Worm (Caenorhabditis elegans): ENCODE results near the gene Y54G2A.16.

The Y54G2A.16 gene

ce11 chrIV:2826335-2826734 is 38.3 kb downstream of the Y54G2A.16 start:
- TF ChIP-seq lin-15B (tag; optimal IDR thresholded peaks at IDR 0.05) (no peak), nhr-23 (tag; optimal IDR thresholded peaks at IDR 0.05) (no peak), nhr-28 (tag; optimal IDR thresholded peaks at IDR 0.05) (no peak), lsy-12 (tag; optimal IDR thresholded peaks at IDR 0.05) (no peak), nhr-67 (tag; optimal IDR thresholded peaks at IDR 0.05) (no peak), nhr-43 (tag; optimal IDR thresholded peaks at IDR 0.05; ENCODE audit: poor library complexity, severe bottlenecking) (no peak), egl-5 (tag; optimal IDR thresholded peaks at IDR 0.05) (no peak), fos-1 (tag; optimal IDR thresholded peaks at IDR 0.05) (no peak), mml-1 (tag; optimal IDR thresholded peaks at IDR 0.05) (no peak), snpc-4 (tag; optimal IDR thresholded peaks at IDR 0.05) (no peak), eor-1 (tag; optimal IDR thresholded peaks at IDR 0.05) (no peak)

DNA sequence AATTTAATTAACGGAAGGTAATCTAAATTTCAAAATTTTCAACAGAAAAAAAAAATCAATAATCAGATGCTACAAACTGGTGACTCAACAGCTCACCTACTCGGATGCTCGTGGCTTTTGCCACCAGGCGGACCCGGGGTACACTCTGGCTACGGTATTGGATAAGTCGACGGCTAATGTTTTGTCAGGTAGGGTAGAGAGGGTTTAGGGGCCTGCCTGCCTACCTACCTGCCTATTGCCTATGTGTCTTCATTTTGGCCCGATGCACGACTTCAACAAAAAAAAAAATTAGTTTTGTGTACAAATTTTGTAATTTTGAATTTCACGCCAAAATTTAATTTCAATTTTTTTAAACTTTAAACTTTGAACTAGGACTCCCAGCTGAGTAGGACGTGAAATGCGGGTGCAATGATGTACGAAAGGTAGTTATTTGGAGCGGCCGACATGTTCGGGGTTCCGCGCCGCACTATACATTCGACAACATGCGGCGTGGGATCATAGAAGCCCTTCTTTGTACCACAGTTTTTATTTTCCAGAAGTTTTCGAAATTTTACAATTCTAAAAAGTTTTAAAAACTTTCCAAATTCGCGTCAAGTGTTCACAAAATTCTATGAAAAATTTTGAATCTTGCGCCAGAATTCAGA is 39.1 kb downstream of the Y54G2A.16 start:
- peak; percentile 53 for TF ChIP-seq lsy-12 (tag; optimal IDR thresholded peaks at IDR 0.05)
- TF ChIP-seq hmg-11 (tag; optimal IDR thresholded peaks at IDR 0.05), result no peak
- peak; percentile 24 for TF ChIP-seq snpc-4 (tag; optimal IDR thresholded peaks at IDR 0.05)

ce11 chrIV:2823446-2823845 is 41.2 kb downstream of the Y54G2A.16 start, which contains the start of gene clec-80:
clec-80 (plus strand) TSS chrIV:2823746.
- TF ChIP-seq nhr-23 (tag; optimal IDR thresholded peaks at IDR 0.05) (no peak), ceh-16 (tag; optimal IDR thresholded peaks at IDR 0.05) (no peak), unc-39 (tag; optimal IDR thresholded peaks at IDR 0.05) (no peak), elt-3 (tag; optimal IDR thresholded peaks at IDR 0.05) (no peak)

DNA sequence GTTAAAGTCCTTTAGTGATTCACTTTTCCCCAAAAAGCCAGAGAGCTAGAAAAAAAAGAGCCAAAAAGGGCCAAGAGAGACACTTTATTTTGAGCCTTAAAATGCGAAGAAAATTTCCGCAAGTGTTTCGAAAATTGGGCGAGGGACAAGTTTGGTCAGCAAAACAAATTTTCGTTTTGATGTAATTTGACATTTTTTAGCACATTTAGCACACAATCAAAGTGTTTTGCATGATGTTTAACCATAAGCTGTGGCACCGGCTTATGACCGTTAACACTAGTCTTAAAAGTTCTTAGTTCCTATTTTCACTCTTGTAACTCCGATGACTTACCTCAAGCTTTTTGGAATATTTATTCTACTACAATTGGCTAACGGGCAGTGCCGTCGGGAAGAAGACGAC is 44.2 kb downstream of the Y54G2A.16 start, which contains the start of gene Y54G2A.37:
Gene Y54G2A.37, plus strand, starts transcription at position 301 of the 400 bp plus-strand sequence.
- TF ChIP-seq nhr-28 (tag; optimal IDR thresholded peaks at IDR 0.05) (no peak), nhr-23 (tag; optimal IDR thresholded peaks at IDR 0.05) (no peak), fkh-2 (tag; optimal IDR thresholded peaks at IDR 0.05) (no peak), egl-5 (tag; optimal IDR thresholded peaks at IDR 0.05) (no peak), pqm-1 (tag; optimal IDR thresholded peaks at IDR 0.05) (no peak), unc-39 (tag; optimal IDR thresholded peaks at IDR 0.05) (no peak), lin-15B (tag; optimal IDR thresholded peaks at IDR 0.05) (no peak), daf-12 (tag; optimal IDR thresholded peaks at IDR 0.05) (no peak), nhr-12 (tag; optimal IDR thresholded peaks at IDR 0.05) (no peak), nhr-43 (tag; optimal IDR thresholded peaks at IDR 0.05; ENCODE audit: poor library complexity, severe bottlenecking) (no peak), hmg-11 (tag; optimal IDR thresholded peaks at IDR 0.05) (no peak), nhr-76 (tag; optimal IDR thresholded peaks at IDR 0.05) (no peak), mdl-1 (tag; optimal IDR thresholded peaks at IDR 0.05) (no peak), elt-2 (tag; optimal IDR thresholded peaks at IDR 0.05) (no peak)

DNA sequence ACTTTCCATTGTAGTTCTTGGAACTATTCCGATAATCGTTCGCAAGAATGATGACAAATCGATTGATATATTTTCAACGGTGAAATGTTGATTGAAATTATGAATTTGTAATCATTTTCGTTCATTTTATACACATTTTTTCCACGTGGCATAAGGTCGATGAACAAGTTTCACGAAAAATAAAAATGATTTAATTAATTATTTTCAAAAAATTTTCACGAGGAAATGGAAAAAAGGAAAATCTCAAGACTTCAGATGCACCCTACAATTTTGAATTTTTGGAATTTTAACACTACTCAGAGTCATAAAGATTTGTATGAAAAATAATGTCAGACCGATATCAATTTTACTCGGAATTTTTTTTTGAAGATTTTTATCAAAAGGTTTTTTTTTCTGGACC is 45.0 kb downstream of the Y54G2A.16 start, which contains the start of gene Y54G2A.13:
Gene Y54G2A.13, minus strand, starts transcription at position 101 of the 400 bp plus-strand sequence.
- TF ChIP-seq nhr-77 (tag; optimal IDR thresholded peaks at IDR 0.05) (no peak), nhr-23 (tag; optimal IDR thresholded peaks at IDR 0.05) (no peak), pqm-1 (tag; optimal IDR thresholded peaks at IDR 0.05) (no peak), jun-1 (tag; optimal IDR thresholded peaks at IDR 0.05) (no peak), lsy-12 (tag; optimal IDR thresholded peaks at IDR 0.05) (no peak), nhr-43 (tag; optimal IDR thresholded peaks at IDR 0.05; ENCODE audit: poor library complexity, severe bottlenecking) (no peak), eor-1 (tag; optimal IDR thresholded peaks at IDR 0.05) (no peak), fkh-10 (GFP tag; optimal IDR thresholded peaks at IDR 0.05) (no peak), nhr-11 (tag; optimal IDR thresholded peaks at IDR 0.05) (no peak), aly-2 (tag; optimal IDR thresholded peaks at IDR 0.05) (no peak), hmg-11 (tag; optimal IDR thresholded peaks at IDR 0.05) (no peak), ceh-9 (tag; optimal IDR thresholded peaks at IDR 0.05) (no peak), zag-1 (tag; optimal IDR thresholded peaks at IDR 0.05) (no peak), sea-2 (GFP tag; optimal IDR thresholded peaks at IDR 0.05) (no peak), mdl-1 (tag; optimal IDR thresholded peaks at IDR 0.05) (no peak), unc-39 (tag; optimal IDR thresholded peaks at IDR 0.05) (no peak), lin-39 (tag; optimal IDR thresholded peaks at IDR 0.05) (no peak)

DNA sequence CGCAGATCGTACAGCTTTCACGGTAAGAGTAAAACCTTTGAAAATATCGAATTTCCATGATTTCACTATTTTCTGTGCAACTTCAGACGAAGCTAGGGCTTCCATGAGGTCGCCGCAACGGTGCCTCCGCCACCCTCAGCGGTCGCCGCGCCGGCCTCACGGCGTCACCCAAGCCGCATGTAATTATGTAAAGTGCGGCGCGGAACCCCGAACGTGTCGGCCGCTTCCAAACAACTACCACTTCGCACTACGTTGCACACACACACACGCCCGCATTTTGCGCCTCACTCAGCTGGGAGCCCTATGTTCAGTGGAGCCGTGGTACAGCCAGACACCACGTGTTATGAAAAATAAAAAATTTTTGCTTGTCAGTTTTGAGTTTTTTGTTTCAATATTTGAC is 47.6 kb downstream of the Y54G2A.16 start:
- TF ChIP-seq lsy-12 (tag; optimal IDR thresholded peaks at IDR 0.05) (no peak), fos-1 (tag; optimal IDR thresholded peaks at IDR 0.05) (no peak), nfya-1 (tag; optimal IDR thresholded peaks at IDR 0.05; ENCODE audit: insufficient read depth) (no peak), hmg-11 (tag; optimal IDR thresholded peaks at IDR 0.05) (no peak), nhr-23 (tag; optimal IDR thresholded peaks at IDR 0.05) (no peak), ama-1 (optimal IDR thresholded peaks at IDR 0.05) (no peak), egl-27 (tag; optimal IDR thresholded peaks at IDR 0.05) (no peak)

Measured in whole organism, L3 larva.